Worm (Caenorhabditis elegans): ENCODE results near the gene nhr-3.
A peak's percentile ranks its signal among the peaks of the same experiment; 100 is the strongest.

Gene nhr-3

ce11 chrX:14563818-14564217 lies 5.5 kb downstream of the nhr-3 start:
- TF ChIP-seq pha-4 (tag; optimal IDR thresholded peaks at IDR 0.05) (peak; percentile 8), elt-1 (tag; optimal IDR thresholded peaks at IDR 0.05) (no peak), nhr-25 (tag; optimal IDR thresholded peaks at IDR 0.05) (peak; percentile 1), elt-2 (tag; optimal IDR thresholded peaks at IDR 0.05) (no peak)

DNA sequence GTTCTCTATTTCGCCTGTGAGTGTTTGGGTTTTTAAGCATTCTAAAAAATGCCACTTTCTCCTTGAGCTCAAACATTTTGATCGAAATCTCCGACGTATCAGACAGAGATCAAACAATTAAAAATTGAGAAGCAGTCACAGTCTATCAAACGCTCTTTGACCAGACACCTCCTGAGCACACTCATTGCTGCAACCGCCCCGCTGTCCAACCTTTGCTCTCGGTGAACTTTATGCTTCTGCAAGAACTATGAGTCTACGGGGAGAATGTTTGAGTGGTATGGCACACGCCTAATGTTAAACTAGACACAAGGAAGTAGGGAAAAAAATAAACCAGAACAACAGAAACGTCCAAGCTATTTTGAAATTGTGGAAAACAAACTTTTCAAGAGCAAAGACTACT lies 6.9 kb downstream of the nhr-3 start:
- TF ChIP-seq lin-39 (tag; optimal IDR thresholded peaks at IDR 0.05) (peak; percentile 9), skn-1 (tag; optimal IDR thresholded peaks at IDR 0.05) (no peak), nhr-28 (tag; optimal IDR thresholded peaks at IDR 0.05) (no peak)

- TF ChIP-seq lsy-12 (tag; optimal IDR thresholded peaks at IDR 0.05): no peak
- TF ChIP-seq snpc-4 (tag; optimal IDR thresholded peaks at IDR 0.05): no peak
- TF ChIP-seq egl-5 (tag; optimal IDR thresholded peaks at IDR 0.05): peak; percentile 16
- no peak for TF ChIP-seq nhr-28 (tag; optimal IDR thresholded peaks at IDR 0.05)
- no peak for TF ChIP-seq ztf-11 (tag; optimal IDR thresholded peaks at IDR 0.05)
- TF ChIP-seq ceh-28 (tag; optimal IDR thresholded peaks at IDR 0.05): no peak
- no peak for TF ChIP-seq lin-15B (tag; optimal IDR thresholded peaks at IDR 0.05)
- TF ChIP-seq mml-1 (tag; optimal IDR thresholded peaks at IDR 0.05): no peak
- peak; percentile 6 for TF ChIP-seq nhr-23 (tag; optimal IDR thresholded peaks at IDR 0.05)
- no peak for TF ChIP-seq ztf-4 (tag; optimal IDR thresholded peaks at IDR 0.05)
- TF ChIP-seq hmg-11 (tag; optimal IDR thresholded peaks at IDR 0.05): no peak
- TF ChIP-seq mdl-1 (tag; optimal IDR thresholded peaks at IDR 0.05): no peak
- no peak for TF ChIP-seq R02D3.7 (tag; optimal IDR thresholded peaks at IDR 0.05)
Measured at ce11 chrX:14566047-14566446, 7.7 kb downstream of the nhr-3 start.

ce11 chrX:14568258-14568763 lies 10.0 kb downstream of the nhr-3 start:
- TF ChIP-seq nhr-23 (tag; optimal IDR thresholded peaks at IDR 0.05) (no peak), elt-2 (tag; optimal IDR thresholded peaks at IDR 0.05) (peak; percentile 9), nhr-11 (tag; optimal IDR thresholded peaks at IDR 0.05) (no peak), nhr-25 (tag; optimal IDR thresholded peaks at IDR 0.05) (peak; percentile 13), pqm-1 (tag; optimal IDR thresholded peaks at IDR 0.05) (peak; percentile 65)

DNA sequence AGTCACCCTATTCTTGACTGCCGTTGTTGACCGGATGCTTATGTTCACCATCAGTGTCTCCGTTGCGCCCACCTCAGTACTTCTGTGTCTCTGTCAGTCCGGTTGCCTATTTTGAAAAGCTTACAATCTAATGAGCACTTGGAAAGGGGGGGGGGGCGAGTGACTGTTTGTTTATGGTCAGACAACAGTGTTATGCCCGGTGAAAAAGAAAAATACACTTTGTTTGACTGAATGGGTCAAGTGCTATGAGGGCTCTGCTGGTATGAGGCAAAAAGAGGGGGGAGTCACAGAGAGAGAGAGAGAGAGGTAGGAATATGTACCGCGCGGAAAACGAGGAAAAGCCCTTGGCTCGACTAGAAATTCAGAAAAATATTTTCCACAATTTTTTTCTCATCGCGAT lies 13.0 kb downstream of the nhr-3 start:
- TF ChIP-seq nhr-43 (tag; optimal IDR thresholded peaks at IDR 0.05; ENCODE audit: poor library complexity, severe bottlenecking): no peak
- peak; percentile 15 for TF ChIP-seq pha-4 (tag; optimal IDR thresholded peaks at IDR 0.05)

ce11 chrX:14572419-14572818 lies 14.1 kb downstream of the nhr-3 start, which contains the start of gene lron-1:
TSS of gene lron-1 (plus strand) at chrX:14572719.
- no peak for TF ChIP-seq zag-1 (tag; optimal IDR thresholded peaks at IDR 0.05)
- no peak for TF ChIP-seq nhr-237 (tag; optimal IDR thresholded peaks at IDR 0.05)
- no peak for TF ChIP-seq fkh-10 (GFP tag; optimal IDR thresholded peaks at IDR 0.05)
- peak; percentile 39 for TF ChIP-seq pha-4 (tag; optimal IDR thresholded peaks at IDR 0.05)

DNA sequence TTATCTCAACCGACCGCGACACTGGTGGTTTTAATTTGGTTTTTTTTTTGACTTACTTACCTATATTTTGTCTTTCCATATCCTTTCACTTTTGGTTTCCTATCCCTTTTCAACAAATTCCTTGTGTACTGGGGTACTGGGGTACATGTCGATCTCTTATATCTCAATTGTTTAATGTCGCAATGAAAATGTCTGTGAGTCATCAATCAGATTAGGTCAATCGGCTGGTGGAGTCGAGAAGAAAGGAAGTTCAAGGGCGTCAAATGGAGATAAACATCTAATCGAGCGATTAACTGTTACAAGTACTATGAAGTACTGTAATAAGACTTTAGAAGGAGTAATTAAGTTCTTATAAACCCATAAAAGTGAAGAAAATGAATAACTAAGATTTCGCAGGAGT lies 17.6 kb downstream of the nhr-3 start:
- peak; percentile 19 for TF ChIP-seq ceh-28 (tag; optimal IDR thresholded peaks at IDR 0.05)
- TF ChIP-seq nhr-28 (tag; optimal IDR thresholded peaks at IDR 0.05): no peak
- no peak for TF ChIP-seq hmg-11 (tag; optimal IDR thresholded peaks at IDR 0.05)
- TF ChIP-seq nhr-23 (tag; optimal IDR thresholded peaks at IDR 0.05): peak; percentile 99
- no peak for TF ChIP-seq nhr-237 (tag; optimal IDR thresholded peaks at IDR 0.05)
- no peak for TF ChIP-seq ceh-82 (tag; optimal IDR thresholded peaks at IDR 0.05)
- peak; percentile 96 for TF ChIP-seq elt-1 (tag; optimal IDR thresholded peaks at IDR 0.05)
- peak; percentile 92 for TF ChIP-seq nhr-25 (tag; optimal IDR thresholded peaks at IDR 0.05)
- TF ChIP-seq nhr-43 (tag; optimal IDR thresholded peaks at IDR 0.05; ENCODE audit: poor library complexity, severe bottlenecking): peak; percentile 37
- peak; percentile 6 for TF ChIP-seq unc-62 (GFP tag; optimal IDR thresholded peaks at IDR 0.05)

DNA sequence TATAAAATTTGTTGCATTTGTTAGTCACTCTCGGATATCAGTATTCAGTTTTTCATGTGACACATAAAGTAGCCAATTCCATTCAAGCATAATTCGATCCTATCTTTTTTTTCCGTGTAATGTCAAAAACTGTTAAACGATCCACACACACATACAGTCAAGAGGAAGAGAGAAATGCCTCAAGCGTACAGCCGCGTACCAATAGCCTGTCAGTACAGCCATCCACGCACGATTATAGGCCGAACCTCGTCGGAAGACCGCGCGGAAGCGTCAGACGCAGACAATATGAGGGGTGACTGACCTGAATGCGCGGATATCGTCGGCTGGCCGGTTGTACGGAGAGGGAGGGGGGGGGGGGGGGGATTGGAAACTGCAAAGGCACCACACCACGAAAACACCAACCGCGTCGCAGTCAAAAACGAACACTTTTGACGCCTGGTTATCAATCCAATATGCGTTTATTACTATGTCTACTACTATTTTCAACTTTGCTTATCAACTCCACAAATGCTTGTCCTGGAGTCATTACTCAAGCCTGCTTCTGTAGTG lies 19.3 kb downstream of the nhr-3 start, which contains the start of gene let-4:
let-4 (plus strand) TSS at position 357 of the 549 bp plus-strand sequence.
- TF ChIP-seq ceh-16 (tag; optimal IDR thresholded peaks at IDR 0.05) (no peak), mdl-1 (tag; optimal IDR thresholded peaks at IDR 0.05) (no peak), nhr-23 (tag; optimal IDR thresholded peaks at IDR 0.05) (peak; percentile 86)
